Fruit fly (Drosophila melanogaster): ENCODE results near the gene Ccp84Ae.

Gene Ccp84Ae

dm6 chr3R:6691658-6692057 is at the start of gene Ccp84Ae:
Ccp84Ae (minus strand) TSS chr3R:6691758.
- TF ChIP-seq Gug (GFP tag; IDR thresholded peaks at IDR 0.05), result no peak
- no peak for TF ChIP-seq CG34406 (GFP tag; optimal IDR thresholded peaks at IDR 0.05)
- TF ChIP-seq CG3032 (tag; optimal IDR thresholded peaks at IDR 0.05), result no peak
- TF ChIP-seq OdsH (GFP tag; optimal IDR thresholded peaks at IDR 0.05), result no peak
- no peak for TF ChIP-seq pdm3 (GFP tag; optimal IDR thresholded peaks at IDR 0.05)
- TF ChIP-seq cyc (GFP tag; optimal IDR thresholded peaks at IDR 0.05), result no peak
- TF ChIP-seq achi (GFP tag; optimal IDR thresholded peaks at IDR 0.05), result no peak
- no peak for TF ChIP-seq acj6 (GFP tag; optimal IDR thresholded peaks at IDR 0.05)
- TF ChIP-seq svp (GFP tag), result no peak
- no peak for TF ChIP-seq Sox15 (GFP tag; optimal IDR thresholded peaks at IDR 0.05)
- TF ChIP-seq Ets96B (tag; optimal IDR thresholded peaks at IDR 0.05), result no peak
- no peak for TF ChIP-seq spab (GFP tag; optimal IDR thresholded peaks at IDR 0.05)
- no peak for TF ChIP-seq CG8632 (GFP tag; optimal IDR thresholded peaks at IDR 0.05)

dm6 chr3R:6735722-6736121 is 44.2 kb upstream of the Ccp84Ae start:
- TF ChIP-seq fd85E (GFP tag; optimal IDR thresholded peaks at IDR 0.05) (no peak), cyc (GFP tag; optimal IDR thresholded peaks at IDR 0.05) (no peak), CG6854 (GFP tag; optimal IDR thresholded peaks at IDR 0.05) (no peak), CG8119 (GFP tag; IDR thresholded peaks at IDR 0.05) (no peak), Hr4 (GFP tag; optimal IDR thresholded peaks at IDR 0.05) (no peak), CG4318 (GFP tag; optimal IDR thresholded peaks at IDR 0.05) (no peak), esn (GFP tag; optimal IDR thresholded peaks at IDR 0.05) (no peak), CG6808 (GFP tag; optimal IDR thresholded peaks at IDR 0.05) (no peak), ss (GFP tag; optimal IDR thresholded peaks at IDR 0.05) (no peak), Eip78C (GFP tag) (no peak), CG34406 (GFP tag; optimal IDR thresholded peaks at IDR 0.05) (no peak), CG10631 (GFP tag; optimal IDR thresholded peaks at IDR 0.05) (no peak), spab (GFP tag; optimal IDR thresholded peaks at IDR 0.05) (no peak)

DNA sequence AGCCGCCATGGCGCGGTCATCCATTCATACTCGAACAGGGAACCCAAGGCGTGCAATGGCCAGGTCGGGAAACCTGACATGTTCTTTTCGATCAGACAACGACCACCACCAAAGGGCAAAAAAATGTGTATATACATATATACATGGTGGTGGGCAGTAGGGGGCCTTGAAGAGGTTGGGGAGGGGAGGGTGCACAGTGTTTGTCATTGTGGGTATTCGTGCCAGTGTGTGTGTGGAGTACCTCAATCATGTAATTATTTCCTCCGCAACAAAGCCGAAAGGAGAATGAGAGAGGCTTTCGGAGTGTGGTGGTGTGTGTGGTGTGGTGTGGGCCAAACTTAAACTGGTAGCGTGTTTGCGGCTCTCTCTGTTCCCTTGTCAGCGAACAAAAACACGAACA is 34.6 kb upstream of the Ccp84Ae start:
- TF ChIP-seq ss (GFP tag; optimal IDR thresholded peaks at IDR 0.05) (peak in 1 of 2 experiments; percentile 62), OdsH (GFP tag; optimal IDR thresholded peaks at IDR 0.05) (no peak)

dm6 chr3R:6723537-6724171 is 32.1 kb upstream of the Ccp84Ae start:
- no peak for TF ChIP-seq CG15336 (GFP tag; IDR thresholded peaks at IDR 0.05)
- TF ChIP-seq acj6 (GFP tag; optimal IDR thresholded peaks at IDR 0.05), result no peak
- TF ChIP-seq CG10631 (GFP tag; optimal IDR thresholded peaks at IDR 0.05), result peak; percentile 16
- peak; percentile 27 for TF ChIP-seq Eip78C (GFP tag)
- TF ChIP-seq Sox102F (GFP tag; optimal IDR thresholded peaks at IDR 0.05), result no peak
- peak; percentile 37 for TF ChIP-seq CG32006 (GFP tag; optimal IDR thresholded peaks at IDR 0.05)
- TF ChIP-seq Hr4 (GFP tag; optimal IDR thresholded peaks at IDR 0.05), result peak; percentile 21
- no peak for TF ChIP-seq dac (GFP tag; optimal IDR thresholded peaks at IDR 0.05)
- no peak for TF ChIP-seq esn (GFP tag; optimal IDR thresholded peaks at IDR 0.05)
- peak; percentile 37 for TF ChIP-seq fkh (GFP tag; optimal IDR thresholded peaks at IDR 0.05)
- TF ChIP-seq CG10669 (GFP tag; optimal IDR thresholded peaks at IDR 0.05), result peak; percentile 23
- peak; percentile 12 for TF ChIP-seq achi (GFP tag; optimal IDR thresholded peaks at IDR 0.05)
- TF ChIP-seq CG8319 (GFP tag; optimal IDR thresholded peaks at IDR 0.05), result no peak
- TF ChIP-seq svp (GFP tag), result peak; percentile 58
- no peak for TF ChIP-seq Ets96B (tag; optimal IDR thresholded peaks at IDR 0.05)
- TF ChIP-seq salr (GFP tag; optimal IDR thresholded peaks at IDR 0.05), result no peak
- no peak for TF ChIP-seq Gug (GFP tag; IDR thresholded peaks at IDR 0.05)
- no peak for TF ChIP-seq cyc (GFP tag; optimal IDR thresholded peaks at IDR 0.05)
- TF ChIP-seq CG6808 (GFP tag; optimal IDR thresholded peaks at IDR 0.05), result peak; percentile 4
- no peak for TF ChIP-seq ss (GFP tag; optimal IDR thresholded peaks at IDR 0.05)
- TF ChIP-seq CG3919 (GFP tag; optimal IDR thresholded peaks at IDR 0.05), result peak; percentile 1

DNA sequence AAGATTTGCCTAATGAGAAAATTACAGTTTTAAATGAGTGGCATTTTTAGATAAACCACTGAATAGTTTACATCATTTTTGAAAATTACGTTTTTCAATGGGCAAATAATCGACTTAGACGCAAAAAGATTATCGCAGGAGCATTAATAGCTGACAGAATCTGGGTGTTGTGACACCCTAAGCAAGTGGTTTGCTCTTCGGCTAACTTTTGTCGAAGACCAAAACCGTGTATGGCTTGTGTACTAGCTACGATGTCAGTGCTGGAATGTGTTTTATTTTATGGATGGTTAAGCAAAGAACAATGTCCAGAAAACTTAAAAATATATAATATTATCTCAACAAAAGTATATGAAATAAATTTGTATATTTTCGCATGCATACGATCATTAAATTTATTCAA is 17.3 kb upstream of the Ccp84Ae start:
- no peak for TF ChIP-seq CG3032 (tag; optimal IDR thresholded peaks at IDR 0.05)
- TF ChIP-seq CG15336 (GFP tag; IDR thresholded peaks at IDR 0.05), result no peak
- no peak for TF ChIP-seq salr (GFP tag; optimal IDR thresholded peaks at IDR 0.05)
- TF ChIP-seq CG11902 (GFP tag; optimal IDR thresholded peaks at IDR 0.05), result no peak
- TF ChIP-seq Eip75B (GFP tag; optimal IDR thresholded peaks at IDR 0.05), result no peak
- TF ChIP-seq spab (GFP tag; optimal IDR thresholded peaks at IDR 0.05), result no peak
- no peak for TF ChIP-seq Sox14 (GFP tag; optimal IDR thresholded peaks at IDR 0.05)
